Worm (Caenorhabditis elegans) whole organism, L2 larva: ENCODE results near the gene nhr-25.

Experiments
- C34F6.9 ChIP-seq: fragments of 150-350 bp; optimal IDR thresholded peaks from 2 replicates; lab custom pipeline; 2014; ENCODE audit warnings: missing biosample characterization, missing genetic modification characterization
- F13H6.1 ChIP-seq: sonication (generic microtip); optimal IDR thresholded peaks from 2 replicates; lab custom pipeline; 2016; ENCODE audit warnings: missing genetic modification characterization, missing compliant biosample characterization
- R02D3.7 ChIP-seq: fragments of 150-350 bp; optimal IDR thresholded peaks from 2 replicates; lab custom pipeline; 2014; ENCODE audit warnings: missing biosample characterization, missing genetic modification characterization
- Y55F3AM.14 ChIP-seq: fragments of 200-800 bp; sonication (Bioruptor generic); optimal IDR thresholded peaks from 2 replicates; lab custom pipeline; 2018; ENCODE audit warnings: mild to moderate bottlenecking, missing genetic modification characterization, missing compliant biosample characterization
- ZK546.5 ChIP-seq: sonication (generic microtip); optimal IDR thresholded peaks from 2 replicates; lab custom pipeline; 2017; ENCODE audit warnings: missing biosample characterization, missing genetic modification characterization
- alr-1 ChIP-seq: fragments of 150-350 bp; optimal IDR thresholded peaks from 2 replicates; lab custom pipeline; 2014; ENCODE audit warnings: missing biosample characterization, missing genetic modification characterization
- aly-2 ChIP-seq: fragments of 150-350 bp; optimal IDR thresholded peaks from 2 replicates; lab custom pipeline; 2014; ENCODE audit warnings: missing biosample characterization, missing genetic modification characterization
- blmp-1 ChIP-seq: sonication (generic microtip); optimal IDR thresholded peaks from 2 replicates; lab custom pipeline; 2017; ENCODE audit warnings: missing genetic modification characterization, mild to moderate bottlenecking, missing compliant biosample characterization, antibody characterized with exemption, moderate library complexity; ENCODE audit not compliant: insufficient read depth
- ceh-16 ChIP-seq: fragments of 150-350 bp; optimal IDR thresholded peaks from 2 replicates; lab custom pipeline; 2014; ENCODE audit warnings: missing biosample characterization, missing genetic modification characterization
- ceh-82 ChIP-seq: fragments of 150-350 bp; optimal IDR thresholded peaks from 2 replicates; lab custom pipeline; 2014; ENCODE audit warnings: missing biosample characterization, missing genetic modification characterization
- crh-2 ChIP-seq: sonication (generic microtip); optimal IDR thresholded peaks from 2 replicates; lab custom pipeline; 2017; ENCODE audit warnings: missing biosample characterization, missing genetic modification characterization
- dmd-4 ChIP-seq: sonication (generic microtip); optimal IDR thresholded peaks from 2 replicates; lab custom pipeline; 2017; ENCODE audit warnings: missing biosample characterization, missing genetic modification characterization
- egl-27 ChIP-seq: sonication (generic microtip); optimal IDR thresholded peaks from 3 replicates; lab custom pipeline; 2017; ENCODE audit warnings: missing biosample characterization, missing genetic modification reagents, missing genetic modification characterization
- elt-1 ChIP-seq: fragments of 150-350 bp; optimal IDR thresholded peaks from 2 replicates; lab custom pipeline; 2014; ENCODE audit warnings: missing biosample characterization, missing genetic modification characterization
- elt-3 ChIP-seq: sonication (generic microtip); optimal IDR thresholded peaks from 2 replicates; lab custom pipeline; 2017; ENCODE audit warnings: missing biosample characterization, missing genetic modification characterization
- fos-1 ChIP-seq: fragments of 150-350 bp; optimal IDR thresholded peaks from 2 replicates; lab custom pipeline; 2014; ENCODE audit warnings: missing biosample characterization, missing genetic modification characterization
- gmeb-1 ChIP-seq: fragments of 150-350 bp; optimal IDR thresholded peaks from 2 replicates; lab custom pipeline; 2014; ENCODE audit warnings: missing biosample characterization, missing genetic modification characterization
- lin-11 ChIP-seq: fragments of 150-350 bp; sonication (generic microtip); optimal IDR thresholded peaks from 2 replicates; lab custom pipeline; 2014; ENCODE audit warnings: missing biosample characterization, missing genetic modification characterization, inconsistent platforms, mixed read lengths
- lin-13 ChIP-seq: fragments of 150-350 bp; optimal IDR thresholded peaks from 2 replicates; lab custom pipeline; 2014; ENCODE audit warnings: missing biosample characterization, missing genetic modification reagents, missing genetic modification characterization
- lsy-2 ChIP-seq, 2 experiments: fragments of 150-350 bp in 1 of 2; sonication (generic microtip) in 1 of 2; optimal IDR thresholded peaks; 2 replicates each; lab custom pipeline; 2014 to 2017; ENCODE audit warnings: missing biosample characterization in 2 of 2, missing genetic modification characterization in 2 of 2
- mab-5 ChIP-seq: fragments of 150-350 bp; optimal IDR thresholded peaks from 2 replicates; lab custom pipeline; 2014; ENCODE audit warnings: missing biosample characterization, missing genetic modification characterization
- mdl-1 ChIP-seq, 2 experiments: fragments of 150-350 bp in 1 of 2; sonication (generic microtip) in 1 of 2; optimal IDR thresholded peaks; 2 replicates each; lab custom pipeline; 2017; ENCODE audit warnings: missing biosample characterization in 2 of 2, missing genetic modification characterization in 2 of 2
- nhr-10 ChIP-seq: sonication (generic microtip); optimal IDR thresholded peaks from 2 replicates; lab custom pipeline; 2017; ENCODE audit warnings: missing biosample characterization, missing genetic modification characterization
- nhr-11 ChIP-seq: fragments of 150-350 bp; optimal IDR thresholded peaks from 2 replicates; lab custom pipeline; 2014; ENCODE audit warnings: missing biosample characterization, missing genetic modification characterization
- nhr-12 ChIP-seq: fragments of 150-350 bp; optimal IDR thresholded peaks from 2 replicates; lab custom pipeline; 2014; ENCODE audit warnings: missing biosample characterization, missing genetic modification characterization
- nhr-129 ChIP-seq: fragments of 150-350 bp; optimal IDR thresholded peaks from 2 replicates; lab custom pipeline; 2014; ENCODE audit warnings: missing biosample characterization, missing genetic modification characterization
- nhr-21 ChIP-seq: fragments of 150-350 bp; optimal IDR thresholded peaks from 2 replicates; lab custom pipeline; 2014; ENCODE audit warnings: missing biosample characterization, missing genetic modification characterization
- nhr-23 ChIP-seq: fragments of 150-350 bp; optimal IDR thresholded peaks from 2 replicates; lab custom pipeline; 2014; ENCODE audit warnings: missing biosample characterization, missing genetic modification reagents, missing genetic modification characterization
- nhr-237 ChIP-seq: fragments of 150-350 bp; optimal IDR thresholded peaks from 2 replicates; lab custom pipeline; 2014; ENCODE audit warnings: missing biosample characterization, missing genetic modification characterization
- nhr-25 ChIP-seq: fragments of 150-350 bp; sonication (generic microtip); optimal IDR thresholded peaks from 3 replicates; lab custom pipeline; 2014; ENCODE audit warnings: missing biosample characterization, missing genetic modification characterization
- nhr-6 ChIP-seq: fragments of 150-350 bp; optimal IDR thresholded peaks from 2 replicates; lab custom pipeline; 2014; ENCODE audit warnings: missing biosample characterization, missing genetic modification characterization
- nhr-77 ChIP-seq: fragments of 150-350 bp; optimal IDR thresholded peaks from 2 replicates; lab custom pipeline; 2014; ENCODE audit warnings: missing biosample characterization, missing genetic modification characterization
- peb-1 ChIP-seq: fragments of 150-350 bp; optimal IDR thresholded peaks from 2 replicates; lab custom pipeline; 2014; ENCODE audit warnings: missing biosample characterization, missing genetic modification characterization
- sem-4 ChIP-seq: fragments of 150-350 bp; optimal IDR thresholded peaks from 2 replicates; lab custom pipeline; 2014; ENCODE audit warnings: missing biosample characterization, missing genetic modification reagents, missing genetic modification characterization
- skn-1 ChIP-seq: sonication (generic microtip); optimal IDR thresholded peaks from 2 replicates; lab custom pipeline; 2017; ENCODE audit warnings: missing biosample characterization, missing genetic modification characterization
- sma-3 ChIP-seq: sonication (generic microtip); optimal IDR thresholded peaks from 2 replicates; lab custom pipeline; 2016; ENCODE audit warnings: missing genetic modification reagents, missing genetic modification characterization, missing compliant biosample characterization
- sma-9 ChIP-seq, 2 experiments: fragments of 150-350 bp in 1 of 2; sonication (generic microtip) in 1 of 2; optimal IDR thresholded peaks; 2 replicates each; lab custom pipeline; 2014 to 2016; ENCODE audit warnings: missing genetic modification characterization in 2 of 2, mild to moderate bottlenecking in 1 of 2, missing biosample characterization in 1 of 2, missing compliant biosample characterization in 1 of 2, missing genetic modification reagents in 1 of 2, moderate library complexity in 1 of 2
- snpc-4 ChIP-seq: fragments of 150-350 bp; optimal IDR thresholded peaks from 2 replicates; lab custom pipeline; 2014; ENCODE audit warnings: missing biosample characterization, missing genetic modification characterization
- unc-39 ChIP-seq: fragments of 150-350 bp; optimal IDR thresholded peaks from 2 replicates; lab custom pipeline; 2014; ENCODE audit warnings: missing biosample characterization, missing genetic modification characterization
- unc-62 ChIP-seq: fragments of 150-350 bp; optimal IDR thresholded peaks from 2 replicates; lab custom pipeline; 2014; ENCODE audit warnings: missing biosample characterization, missing genetic modification reagents, missing genetic modification characterization
- ztf-1 ChIP-seq: fragments of 200-800 bp; sonication (Bioruptor generic); conservative IDR thresholded peaks from 2 replicates; pipeline ENCODE4 v1.3.6; 2022; ENCODE audit warnings: missing genetic modification characterization, missing compliant biosample characterization
- ztf-11 ChIP-seq: sonication (generic microtip); optimal IDR thresholded peaks from 2 replicates; lab custom pipeline; 2017; ENCODE audit warnings: missing biosample characterization, missing genetic modification characterization
- ztf-4 ChIP-seq: fragments of 150-350 bp; optimal IDR thresholded peaks from 2 replicates; lab custom pipeline; 2014; ENCODE audit warnings: missing biosample characterization, missing genetic modification characterization

The nhr-25 gene

ce11 chrX:13007857-13008813 is at the start of gene nhr-25:
Gene nhr-25, plus strand, starts transcription at chrX:13008493.
- TF ChIP-seq nhr-129 (no peak), nhr-23 (tag; lab: Kevin White, UChicago) (no peak), egl-27 (tag; lab: Kevin White, UChicago) (peak; percentile 23), ztf-11 (tag; lab: Kevin White, UChicago) (no peak), blmp-1 (tag; lab: Kevin White, UChicago) (peak; percentile 94), gmeb-1 (tag; lab: Kevin White, UChicago) (no peak), nhr-6 (no peak), sma-9 (GFP tag; optimal IDR thresholded peaks at IDR 0.05; lab: Kevin White, UChicago) (peak; percentile 23), sma-9 (tag; optimal IDR thresholded peaks at IDR 0.05; lab: Kevin White, UChicago) (no peak), lsy-2 (tag; optimal IDR thresholded peaks at IDR 0.05; lab: Kevin White, UChicago) (peak in 1 of 2 experiments; percentile 7), ceh-16 (tag; lab: Kevin White, UChicago) (no peak), sem-4 (tag; lab: Kevin White, UChicago) (no peak), lin-13 (GFP tag; lab: Kevin White, UChicago) (no peak), nhr-77 (tag; lab: Kevin White, UChicago) (no peak), ztf-4 (tag; lab: Kevin White, UChicago) (no peak), nhr-21 (tag; lab: Kevin White, UChicago) (peak; percentile 57), sma-3 (GFP tag; lab: Kevin White, UChicago) (peak; percentile 78), ztf-1 (GFP tag; lab: Robert Waterston, UW) (no peak), crh-2 (tag; lab: Kevin White, UChicago) (no peak), nhr-10 (no peak), F13H6.1 (no peak), alr-1 (tag; lab: Kevin White, UChicago) (no peak), fos-1 (tag; lab: Kevin White, UChicago) (peak; percentile 35), elt-3 (tag; lab: Kevin White, UChicago) (no peak), mab-5 (no peak), dmd-4 (tag; lab: Kevin White, UChicago) (no peak), peb-1 (tag; lab: Kevin White, UChicago) (no peak), skn-1 (tag; lab: Kevin White, UChicago) (no peak), elt-1 (no peak), snpc-4 (tag; lab: Kevin White, UChicago) (no peak), nhr-25 (peak; percentile 96), Y55F3AM.14 (GFP tag; lab: Kevin White, UChicago) (no peak), unc-62 (no peak), nhr-12 (tag; lab: Kevin White, UChicago) (no peak), ceh-82 (tag; lab: Kevin White, UChicago) (no peak), ZK546.5 (no peak), lin-11 (tag; lab: Kevin White, UChicago) (no peak), R02D3.7 (tag; lab: Kevin White, UChicago) (no peak)

DNA sequence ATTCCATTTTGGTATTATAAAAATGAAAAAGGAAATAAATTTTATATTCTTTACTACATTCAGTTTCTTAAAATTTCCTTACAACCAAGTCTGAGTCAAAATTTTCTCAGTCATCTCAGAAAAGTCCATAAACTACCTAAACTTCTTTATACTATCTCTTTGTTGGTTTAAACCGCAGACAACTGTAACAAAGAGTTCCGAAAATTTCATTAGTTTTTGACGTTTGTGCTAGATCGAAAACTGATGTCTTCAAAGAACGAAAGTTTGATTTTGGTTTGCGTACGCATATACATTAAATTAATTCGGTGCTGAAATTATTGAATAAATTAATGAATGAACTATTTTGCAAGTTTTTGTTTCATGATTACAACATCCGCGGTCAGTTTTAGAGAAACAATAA is 49.4 kb upstream of the nhr-25 start:
- TF ChIP-seq aly-2 (tag; lab: Kevin White, UChicago) (no peak), fos-1 (tag; lab: Kevin White, UChicago) (no peak), nhr-237 (tag; lab: Kevin White, UChicago) (no peak), alr-1 (tag; lab: Kevin White, UChicago) (no peak), nhr-25 (no peak), mdl-1 (tag; optimal IDR thresholded peaks at IDR 0.05; lab: Kevin White, UChicago) (no peak), Y55F3AM.14 (GFP tag; lab: Kevin White, UChicago) (no peak), C34F6.9 (tag; lab: Kevin White, UChicago) (no peak), R02D3.7 (tag; lab: Kevin White, UChicago) (no peak), elt-1 (no peak), unc-39 (tag; lab: Kevin White, UChicago) (no peak), peb-1 (tag; lab: Kevin White, UChicago) (no peak), sma-9 (GFP tag; optimal IDR thresholded peaks at IDR 0.05; lab: Kevin White, UChicago) (no peak), sma-9 (tag; optimal IDR thresholded peaks at IDR 0.05; lab: Kevin White, UChicago) (no peak), nhr-11 (tag; lab: Kevin White, UChicago) (no peak), ceh-16 (tag; lab: Kevin White, UChicago) (no peak), crh-2 (tag; lab: Kevin White, UChicago) (no peak)
- TF ChIP-seq, all 48 proteins: peak for 0
